Worm (Caenorhabditis elegans) whole organism, L4 larva: ENCODE data around the gene gcy-25.
A peak's percentile ranks its signal among the peaks of the same experiment; 100 is the strongest.
"Not testable (repeated sequence)": the region's sequence is repeated elsewhere in the genome, so short reads cannot be mapped to it uniquely, and the experiment has no call there.

Experiments
- D1046.2 ChIP-seq: fragments of 200-800 bp; sonication (Bioruptor generic); IDR thresholded peaks from 2 replicates; pipeline ENCODE4 v1.3.6; 2022; ENCODE audit warnings: missing genetic modification characterization, missing compliant biosample characterization
- F26F4.8 ChIP-seq: fragments of 200-800 bp; sonication (Bioruptor generic); conservative IDR thresholded peaks from 2 replicates; pipeline ENCODE4 v1.3.6; 2022; ENCODE audit warnings: missing genetic modification characterization, missing compliant biosample characterization
- F37D6.2 ChIP-seq: sonication (generic microtip); optimal IDR thresholded peaks from 2 replicates; lab custom pipeline; 2016; ENCODE audit warnings: mild to moderate bottlenecking, missing genetic modification characterization, missing compliant biosample characterization
- F44E2.7 ChIP-seq: fragments of 200-800 bp; sonication (Bioruptor generic); IDR thresholded peaks from 2 replicates; pipeline ENCODE4 v2.1.2; 2022; ENCODE audit warnings: missing genetic modification characterization, missing compliant biosample characterization
- Y105C5A.15 ChIP-seq: fragments of 200-800 bp; sonication (Bioruptor generic); IDR thresholded peaks from 2 replicates; pipeline ENCODE4 v1.3.6; 2022; ENCODE audit warnings: missing genetic modification characterization, missing compliant biosample characterization
- Y48G9A.11 ChIP-seq: fragments of 200-800 bp; sonication (Bioruptor generic); IDR thresholded peaks from 2 replicates; pipeline ENCODE4 v1.3.6; 2022; ENCODE audit warnings: missing genetic modification reagents, missing genetic modification characterization, missing compliant biosample characterization
- Y75B8A.6 ChIP-seq: fragments of 200-800 bp; sonication (Bioruptor generic); IDR thresholded peaks from 2 replicates; pipeline ENCODE4 v1.3.6; 2022; ENCODE audit warnings: missing genetic modification reagents, missing genetic modification characterization, missing compliant biosample characterization
- ZK337.2 ChIP-seq: fragments of 200-800 bp; sonication (Bioruptor generic); IDR thresholded peaks from 2 replicates; pipeline ENCODE4 v1.3.6; 2022; ENCODE audit warnings: missing genetic modification reagents, missing genetic modification characterization, missing compliant biosample characterization
- aha-1 ChIP-seq: fragments of 150-350 bp; peaks from one replicate; lab custom pipeline; 2014; ENCODE audit warnings: missing biosample characterization, missing genetic modification characterization
- aly-2 ChIP-seq: sonication (generic microtip); optimal IDR thresholded peaks from 2 replicates; lab custom pipeline; 2018; ENCODE audit warnings: missing biosample characterization, missing genetic modification characterization
- arid-1 ChIP-seq: fragments of 200-800 bp; sonication (Bioruptor generic); conservative IDR thresholded peaks from 2 replicates; pipeline ENCODE4 v1.3.6; 2022; ENCODE audit warnings: missing genetic modification reagents, missing genetic modification characterization, missing compliant biosample characterization
- attf-4 ChIP-seq: sonication (generic microtip); optimal IDR thresholded peaks from 3 replicates; lab custom pipeline; 2017; ENCODE audit warnings: missing biosample characterization, missing genetic modification characterization
- ceh-28 ChIP-seq: fragments of 150-350 bp; optimal IDR thresholded peaks from 2 replicates; lab custom pipeline; 2014; ENCODE audit warnings: missing biosample characterization, missing genetic modification reagents, missing genetic modification characterization
- ceh-44 ChIP-seq: fragments of 200-800 bp; sonication (Bioruptor generic); IDR thresholded peaks from 2 replicates; pipeline ENCODE4 v1.3.6; 2022; ENCODE audit warnings: missing genetic modification reagents, missing genetic modification characterization, missing compliant biosample characterization
- cey-2 ChIP-seq: sonication (generic microtip); optimal IDR thresholded peaks from 3 replicates; lab custom pipeline; 2017; ENCODE audit warnings: missing genetic modification characterization, mild to moderate bottlenecking, missing compliant biosample characterization, antibody characterized with exemption, borderline replicate concordance; ENCODE audit not compliant: insufficient read depth
- ctbp-1 ChIP-seq: fragments of 200-800 bp; sonication (Bioruptor generic); IDR thresholded peaks from 2 replicates; pipeline ENCODE4 v1.3.6; 2022; ENCODE audit warnings: missing genetic modification reagents, missing genetic modification characterization, missing compliant biosample characterization
- daf-16 ChIP-seq, 3 experiments: sonication (generic microtip); optimal IDR thresholded peaks; 2 replicates each; lab custom pipeline; 2016 to 2017; ENCODE audit warnings: missing genetic modification characterization in 3 of 3, missing genetic modification reagents in 3 of 3, mild to moderate bottlenecking in 2 of 3, missing compliant biosample characterization in 2 of 3, missing biosample characterization in 1 of 3, moderate library complexity in 1 of 3
- dmd-9 ChIP-seq: fragments of 200-800 bp; sonication (Bioruptor generic); IDR thresholded peaks from 2 replicates; pipeline ENCODE4 v1.3.6; 2022; ENCODE audit warnings: missing genetic modification reagents, missing genetic modification characterization, missing compliant biosample characterization
- egl-27 ChIP-seq: sonication (generic microtip); optimal IDR thresholded peaks from 3 replicates; lab custom pipeline; 2017; ENCODE audit warnings: missing biosample characterization, missing genetic modification reagents, missing genetic modification characterization
- egl-43 ChIP-seq: fragments of 200-800 bp; sonication (Bioruptor generic); IDR thresholded peaks from 2 replicates; pipeline ENCODE4 v1.3.6; 2022; ENCODE audit warnings: missing genetic modification reagents, missing genetic modification characterization, missing compliant biosample characterization
- fkh-10 ChIP-seq: fragments of 150-350 bp; optimal IDR thresholded peaks from 2 replicates; lab custom pipeline; 2014; ENCODE audit warnings: missing biosample characterization, missing genetic modification reagents, missing genetic modification characterization
- fos-1 ChIP-seq: fragments of 150-350 bp; optimal IDR thresholded peaks from 2 replicates; lab custom pipeline; 2014; ENCODE audit warnings: missing biosample characterization, missing genetic modification characterization
- lim-7 ChIP-seq: fragments of 200-800 bp; sonication (Bioruptor generic); IDR thresholded peaks from 2 replicates; pipeline ENCODE4 v1.3.6; 2022; ENCODE audit warnings: missing genetic modification characterization, missing compliant biosample characterization
- lin-1 ChIP-seq: fragments of 200-800 bp; sonication (Bioruptor generic); IDR thresholded peaks from 2 replicates; pipeline ENCODE4 v1.3.6; 2022; ENCODE audit warnings: missing genetic modification reagents, missing genetic modification characterization, missing compliant biosample characterization
- lin-13 ChIP-seq: fragments of 150-350 bp; optimal IDR thresholded peaks from 2 replicates; lab custom pipeline; 2014; ENCODE audit warnings: missing biosample characterization, missing genetic modification reagents, missing genetic modification characterization
- madf-5 ChIP-seq, 2 experiments: fragments of 200-800 bp; sonication (Bioruptor generic); IDR thresholded peaks; 2 replicates each; pipeline ENCODE4 v1.3.6; 2022; ENCODE audit warnings: missing compliant biosample characterization in 2 of 2, missing genetic modification characterization in 2 of 2
- madf-9 ChIP-seq: fragments of 200-800 bp; sonication (Bioruptor generic); conservative IDR thresholded peaks from 2 replicates; pipeline ENCODE4 v1.3.6; 2022; ENCODE audit warnings: missing genetic modification reagents, missing genetic modification characterization, missing compliant biosample characterization
- mdl-1 ChIP-seq, 2 experiments: fragments of 150-350 bp in 1 of 2; sonication (generic microtip) in 1 of 2; optimal IDR thresholded peaks; 2 replicates each; lab custom pipeline; 2014 to 2017; ENCODE audit warnings: missing biosample characterization in 2 of 2, missing genetic modification characterization in 2 of 2
- mdt-29 ChIP-seq: fragments of 200-800 bp; sonication (Bioruptor generic); IDR thresholded peaks from 2 replicates; pipeline ENCODE4 v1.3.6; 2022; ENCODE audit warnings: missing genetic modification reagents, missing genetic modification characterization, missing compliant biosample characterization
- mxl-2 ChIP-seq: fragments of 200-800 bp; sonication (Bioruptor generic); conservative IDR thresholded peaks from 2 replicates; pipeline ENCODE4 v1.3.6; 2022; ENCODE audit warnings: missing genetic modification reagents, missing genetic modification characterization, missing compliant biosample characterization
- nhr-102 ChIP-seq: sonication (generic microtip); optimal IDR thresholded peaks from 2 replicates; lab custom pipeline; 2016; ENCODE audit warnings: mild to moderate bottlenecking, missing genetic modification characterization, moderate library complexity, missing compliant biosample characterization
- nhr-237 ChIP-seq: sonication (generic microtip); optimal IDR thresholded peaks from 2 replicates; lab custom pipeline; 2017; ENCODE audit warnings: missing biosample characterization, missing genetic modification characterization
- nhr-25 ChIP-seq: sonication (generic microtip); optimal IDR thresholded peaks from 2 replicates; lab custom pipeline; 2017; ENCODE audit warnings: missing genetic modification characterization, mild to moderate bottlenecking, missing compliant biosample characterization, antibody characterized with exemption, moderate library complexity, borderline replicate concordance; ENCODE audit not compliant: insufficient read depth
- nhr-41 ChIP-seq: fragments of 200-800 bp; sonication (Bioruptor generic); IDR thresholded peaks from 2 replicates; pipeline ENCODE4 v1.3.6; 2022; ENCODE audit warnings: missing genetic modification reagents, missing genetic modification characterization, missing compliant biosample characterization
- pha-4 ChIP-seq, 2 experiments: fragments of 150-350 bp in 1 of 2; fragments of 200-800 bp in 1 of 2; sonication (Bioruptor generic) in 1 of 2; IDR thresholded peaks in 1 of 2; optimal IDR thresholded peaks in 1 of 2; 2 replicates each; pipeline versions ENCODE4 v1.3.6 to Lab custom; 2014 to 2022; ENCODE audit warnings: missing genetic modification characterization in 2 of 2, missing genetic modification reagents in 2 of 2, missing biosample characterization in 1 of 2, missing compliant biosample characterization in 1 of 2
- snpc-1.2 ChIP-seq: fragments of 200-800 bp; sonication (Bioruptor generic); IDR thresholded peaks from 2 replicates; pipeline ENCODE4 v1.3.6; 2022; ENCODE audit warnings: missing genetic modification reagents, missing genetic modification characterization, missing compliant biosample characterization
- tra-1 ChIP-seq: fragments of 200-800 bp; sonication (Bioruptor generic); IDR thresholded peaks from 2 replicates; pipeline ENCODE4 v1.3.6; 2022; ENCODE audit warnings: missing genetic modification reagents, missing genetic modification characterization, missing compliant biosample characterization
- vab-7 ChIP-seq: fragments of 200-800 bp; sonication (Bioruptor generic); IDR thresholded peaks from 2 replicates; pipeline ENCODE4 v1.3.6; 2022; ENCODE audit warnings: missing genetic modification reagents, missing genetic modification characterization, missing compliant biosample characterization
- zfp-2 ChIP-seq: sonication (generic microtip); optimal IDR thresholded peaks from 2 replicates; lab custom pipeline; 2016; ENCODE audit warnings: mild to moderate bottlenecking, missing genetic modification characterization, missing compliant biosample characterization
- zfp-3 ChIP-seq: fragments of 200-800 bp; sonication (Bioruptor generic); conservative IDR thresholded peaks from 2 replicates; pipeline ENCODE4 v1.3.6; 2022; ENCODE audit warnings: missing genetic modification reagents, missing genetic modification characterization, missing compliant biosample characterization

The gcy-25 gene

ce11 chrIV:15880114-15880513, 7.4 kb downstream of the gcy-25 start:
- TF ChIP-seq tra-1 (GFP tag; lab: Robert Waterston, UW) (no peak), egl-43 (GFP tag; lab: Robert Waterston, UW) (no peak), nhr-237 (tag; lab: Kevin White, UChicago) (no peak), fkh-10 (GFP tag; lab: Kevin White, UChicago) (no peak), aly-2 (tag; lab: Kevin White, UChicago) (no peak), snpc-1.2 (GFP tag; lab: Robert Waterston, UW) (peak; percentile 80), egl-27 (no peak), ceh-28 (tag; lab: Kevin White, UChicago) (no peak)

- no peak for TF ChIP-seq daf-16 (GFP tag; optimal IDR thresholded peaks at IDR 0.05; lab: Kevin White, UChicago)
- TF ChIP-seq daf-16 (tag; optimal IDR thresholded peaks at IDR 0.05; lab: Kevin White, UChicago), result no peak
- TF ChIP-seq attf-4 (tag; lab: Kevin White, UChicago), result no peak
- no peak for TF ChIP-seq fos-1 (tag; lab: Kevin White, UChicago)
- no peak for TF ChIP-seq F37D6.2
- TF ChIP-seq nhr-25 (tag; lab: Kevin White, UChicago), result no peak
- TF ChIP-seq pha-4 (GFP tag; IDR thresholded peaks at IDR 0.05; lab: Robert Waterston, UW), result no peak
- TF ChIP-seq pha-4 (tag; optimal IDR thresholded peaks at IDR 0.05; lab: Kevin White, UChicago), result no peak
- no peak for TF ChIP-seq cey-2
- no peak for TF ChIP-seq zfp-3 (GFP tag; lab: Robert Waterston, UW)
Measured at ce11 chrIV:15883922-15884321, 11.2 kb downstream of the gcy-25 start, which contains the start of gene Y105C5B.3. Gene Y105C5B.3 (plus strand): TSS chrIV:15884222.

- TF ChIP-seq lim-7, result no peak
- TF ChIP-seq aha-1 (tag; lab: Kevin White, UChicago), result peak; percentile 10
- no peak for TF ChIP-seq nhr-102 (tag; lab: Kevin White, UChicago)
- no peak for TF ChIP-seq F44E2.7 (GFP tag; lab: Robert Waterston, UW)
- TF ChIP-seq lin-13 (GFP tag; lab: Kevin White, UChicago), result no peak
- no peak for TF ChIP-seq mdl-1 (tag; optimal IDR thresholded peaks at IDR 0.05; lab: Kevin White, UChicago)
- TF ChIP-seq pha-4 (GFP tag; IDR thresholded peaks at IDR 0.05; lab: Robert Waterston, UW), result no peak
- no peak for TF ChIP-seq pha-4 (tag; optimal IDR thresholded peaks at IDR 0.05; lab: Kevin White, UChicago)
- no peak for TF ChIP-seq F26F4.8
Measured at ce11 chrIV:15894133-15894532, 21.4 kb downstream of the gcy-25 start, which contains the start of gene srv-14. Gene srv-14 (minus strand): TSS chrIV:15894233.

- peak; percentile 53; the same call in 1 of the 2 replicates for TF ChIP-seq snpc-1.2 (GFP tag; lab: Robert Waterston, UW)
- no peak for TF ChIP-seq zfp-2 (tag; lab: Kevin White, UChicago)
Measured at ce11 chrIV:15894819-15895218, 22.1 kb downstream of the gcy-25 start.

- TF ChIP-seq madf-5 (GFP tag; IDR thresholded peaks at IDR 0.05; lab: Robert Waterston, UW), result peak; percentile 15 to 99; a peak in 2 of 4 replicates
- TF ChIP-seq mdt-29 (GFP tag; lab: Robert Waterston, UW), result peak; percentile 100
- peak; percentile 97 for TF ChIP-seq pha-4 (GFP tag; IDR thresholded peaks at IDR 0.05; lab: Robert Waterston, UW)
- not testable (repeated sequence) for TF ChIP-seq pha-4 (tag; optimal IDR thresholded peaks at IDR 0.05; lab: Kevin White, UChicago)
- peak; percentile 96 for TF ChIP-seq vab-7 (GFP tag; lab: Robert Waterston, UW)
- peak; percentile 89 for TF ChIP-seq Y48G9A.11
- peak; percentile 90; the same call in 1 of the 2 replicates for TF ChIP-seq nhr-41 (GFP tag; lab: Robert Waterston, UW)
- TF ChIP-seq ceh-44, result peak; percentile 97
- peak; percentile 76 for TF ChIP-seq madf-9
- TF ChIP-seq D1046.2 (GFP tag; lab: Robert Waterston, UW), result peak; percentile 61; the same call in 1 of the 2 replicates
- peak; percentile 98 for TF ChIP-seq lin-1 (GFP tag; lab: Robert Waterston, UW)
- TF ChIP-seq Y75B8A.6 (GFP tag; lab: Robert Waterston, UW), result peak; percentile 99
- TF ChIP-seq tra-1 (GFP tag; lab: Robert Waterston, UW), result peak; percentile 85; the same call in 1 of the 2 replicates
- TF ChIP-seq snpc-1.2 (GFP tag; lab: Robert Waterston, UW), result peak; percentile 97
- TF ChIP-seq ZK337.2 (GFP tag; lab: Robert Waterston, UW), result peak; percentile 79; the same call in 1 of the 2 replicates
- peak; percentile 91; the same call in 1 of the 2 replicates for TF ChIP-seq ctbp-1 (GFP tag; lab: Robert Waterston, UW)
- TF ChIP-seq mxl-2 (GFP tag; lab: Robert Waterston, UW), result 0 out of 2 replicates have a peak, but pooled peaks have one; percentile 73
- TF ChIP-seq zfp-3 (GFP tag; lab: Robert Waterston, UW), result peak; percentile 90
- peak; percentile 87 for TF ChIP-seq dmd-9 (GFP tag; lab: Robert Waterston, UW)
- TF ChIP-seq Y105C5A.15 (GFP tag; lab: Robert Waterston, UW), result peak; percentile 100
- peak; percentile 98 for TF ChIP-seq arid-1 (GFP tag; lab: Robert Waterston, UW)
Measured at ce11 chrIV:15895861-15896260, 23.1 kb downstream of the gcy-25 start.
